Fruit fly (Drosophila melanogaster): ENCODE data around the gene CG7394.
A peak's percentile ranks its signal among the peaks of the same experiment; 100 is the strongest.

CG7394 gene

dm6 chr3L:11591803-11592202, 30.0 kb downstream of the CG7394 start:
- TF ChIP-seq CG7368 (GFP tag; optimal IDR thresholded peaks at IDR 0.05) (peak; percentile 62), svp (GFP tag) (no peak), CG6163 (GFP tag; IDR thresholded peaks at IDR 0.05) (0 out of 3 replicates have a peak, but pooled peaks have one; percentile 8)

- TF ChIP-seq achi (GFP tag; optimal IDR thresholded peaks at IDR 0.05) (peak; percentile 42), fd85E (GFP tag; optimal IDR thresholded peaks at IDR 0.05) (no peak), CG4318 (GFP tag; optimal IDR thresholded peaks at IDR 0.05) (peak; percentile 2), CG3919 (GFP tag; optimal IDR thresholded peaks at IDR 0.05) (peak; percentile 33), CG8119 (GFP tag; IDR thresholded peaks at IDR 0.05) (peak; percentile 82), CG10631 (GFP tag; optimal IDR thresholded peaks at IDR 0.05) (peak; percentile 10), Ets96B (tag; optimal IDR thresholded peaks at IDR 0.05) (peak; percentile 60), CG6854 (GFP tag; optimal IDR thresholded peaks at IDR 0.05) (no peak), CG15336 (GFP tag; IDR thresholded peaks at IDR 0.05) (peak; percentile 75), spab (GFP tag; optimal IDR thresholded peaks at IDR 0.05) (no peak), dsx (GFP tag; optimal IDR thresholded peaks at IDR 0.05; ENCODE audit: poor library complexity, severe bottlenecking) (peak; percentile 44), CG8632 (GFP tag; optimal IDR thresholded peaks at IDR 0.05) (peak; percentile 23), salr (GFP tag; optimal IDR thresholded peaks at IDR 0.05) (peak in 1 of 2 experiments; percentile 28), acj6 (GFP tag; optimal IDR thresholded peaks at IDR 0.05) (peak; percentile 21), esn (GFP tag; optimal IDR thresholded peaks at IDR 0.05) (peak; percentile 17), CG3032 (tag; optimal IDR thresholded peaks at IDR 0.05) (peak; percentile 35), CG6163 (GFP tag; IDR thresholded peaks at IDR 0.05) (peak; percentile 61; the same call in 2 of the 3 replicates), ss (GFP tag; optimal IDR thresholded peaks at IDR 0.05) (peak in 1 of 2 experiments; percentile 45), CG10669 (GFP tag; optimal IDR thresholded peaks at IDR 0.05) (peak; percentile 26), Met (GFP tag; optimal IDR thresholded peaks at IDR 0.05) (no peak), eg (GFP tag; IDR thresholded peaks at IDR 0.05) (0 out of 3 replicates have a peak, but pooled peaks have one; percentile 54), CG34406 (GFP tag; optimal IDR thresholded peaks at IDR 0.05) (peak; percentile 22), Gug (GFP tag; IDR thresholded peaks at IDR 0.05) (peak; percentile 33; the same call in 1 of the 2 replicates), CG32006 (GFP tag; optimal IDR thresholded peaks at IDR 0.05) (peak; percentile 56), CG16779 (tag; optimal IDR thresholded peaks at IDR 0.05) (peak; percentile 7), CG1621 (tag; optimal IDR thresholded peaks at IDR 0.05) (no peak), OdsH (GFP tag; optimal IDR thresholded peaks at IDR 0.05) (peak; percentile 28), Lpt (GFP tag; optimal IDR thresholded peaks at IDR 0.05) (peak; percentile 11), CG31627 (GFP tag; optimal IDR thresholded peaks at IDR 0.05) (no peak), Hr38 (GFP tag; optimal IDR thresholded peaks at IDR 0.05) (no peak), Sox14 (GFP tag; optimal IDR thresholded peaks at IDR 0.05) (no peak), CG6276 (GFP tag; optimal IDR thresholded peaks at IDR 0.05) (peak; percentile 43), Hr4 (GFP tag; optimal IDR thresholded peaks at IDR 0.05) (peak; percentile 42), pdm3 (GFP tag; optimal IDR thresholded peaks at IDR 0.05) (peak; percentile 26), net (GFP tag; optimal IDR thresholded peaks at IDR 0.05) (peak; percentile 9), CG6808 (GFP tag; optimal IDR thresholded peaks at IDR 0.05) (peak; percentile 29), Eip78C (GFP tag) (peak; percentile 62)
Observed at dm6 chr3L:11593778-11594177, 32.0 kb downstream of the CG7394 start.

dm6 chr3L:11596585-11597252, 34.9 kb downstream of the CG7394 start, which contains the start of gene CG7368:
TSS of gene CG7368 (plus strand) at chr3L:11597202.
- TF ChIP-seq Eip78C (GFP tag) (peak; percentile 34), vri (GFP tag; optimal IDR thresholded peaks at IDR 0.05) (no peak), CG6854 (GFP tag; optimal IDR thresholded peaks at IDR 0.05) (no peak), CG11294 (GFP tag; IDR thresholded peaks at IDR 0.05) (no peak), CG8632 (GFP tag; optimal IDR thresholded peaks at IDR 0.05) (no peak), Met (GFP tag; optimal IDR thresholded peaks at IDR 0.05) (no peak), CG7368 (GFP tag; optimal IDR thresholded peaks at IDR 0.05) (peak; percentile 44), CG1621 (tag; optimal IDR thresholded peaks at IDR 0.05) (no peak)

Data from whole organism, prepupa.